Worm (Caenorhabditis elegans) whole organism, L2 larva: ENCODE data around the gene sru-28.
A peak's percentile ranks its signal among the peaks of the same experiment; 100 is the strongest.

Source experiments
- C34F6.9 ChIP-seq: fragments of 150-350 bp; optimal IDR thresholded peaks from 2 replicates; lab custom pipeline; 2014; ENCODE audit warnings: missing biosample characterization, missing genetic modification characterization
- F13H6.1 ChIP-seq: sonication (generic microtip); optimal IDR thresholded peaks from 2 replicates; lab custom pipeline; 2016; ENCODE audit warnings: missing genetic modification characterization, missing compliant biosample characterization
- R02D3.7 ChIP-seq: fragments of 150-350 bp; optimal IDR thresholded peaks from 2 replicates; lab custom pipeline; 2014; ENCODE audit warnings: missing biosample characterization, missing genetic modification characterization
- Y55F3AM.14 ChIP-seq: fragments of 200-800 bp; sonication (Bioruptor generic); optimal IDR thresholded peaks from 2 replicates; lab custom pipeline; 2018; ENCODE audit warnings: mild to moderate bottlenecking, missing genetic modification characterization, missing compliant biosample characterization
- ZK546.5 ChIP-seq: sonication (generic microtip); optimal IDR thresholded peaks from 2 replicates; lab custom pipeline; 2017; ENCODE audit warnings: missing biosample characterization, missing genetic modification characterization
- alr-1 ChIP-seq: fragments of 150-350 bp; optimal IDR thresholded peaks from 2 replicates; lab custom pipeline; 2014; ENCODE audit warnings: missing biosample characterization, missing genetic modification characterization
- aly-2 ChIP-seq: fragments of 150-350 bp; optimal IDR thresholded peaks from 2 replicates; lab custom pipeline; 2014; ENCODE audit warnings: missing biosample characterization, missing genetic modification characterization
- ama-1 ChIP-seq: fragments of 150-350 bp; optimal IDR thresholded peaks from 2 replicates; lab custom pipeline; 2018; ENCODE audit warnings: inconsistent platforms
- blmp-1 ChIP-seq: sonication (generic microtip); optimal IDR thresholded peaks from 2 replicates; lab custom pipeline; 2017; ENCODE audit warnings: missing genetic modification characterization, mild to moderate bottlenecking, missing compliant biosample characterization, antibody characterized with exemption, moderate library complexity; ENCODE audit not compliant: insufficient read depth
- ceh-16 ChIP-seq: fragments of 150-350 bp; optimal IDR thresholded peaks from 2 replicates; lab custom pipeline; 2014; ENCODE audit warnings: missing biosample characterization, missing genetic modification characterization
- ceh-82 ChIP-seq: fragments of 150-350 bp; optimal IDR thresholded peaks from 2 replicates; lab custom pipeline; 2014; ENCODE audit warnings: missing biosample characterization, missing genetic modification characterization
- crh-2 ChIP-seq: sonication (generic microtip); optimal IDR thresholded peaks from 2 replicates; lab custom pipeline; 2017; ENCODE audit warnings: missing biosample characterization, missing genetic modification characterization
- dmd-4 ChIP-seq: sonication (generic microtip); optimal IDR thresholded peaks from 2 replicates; lab custom pipeline; 2017; ENCODE audit warnings: missing biosample characterization, missing genetic modification characterization
- egl-27 ChIP-seq: sonication (generic microtip); optimal IDR thresholded peaks from 3 replicates; lab custom pipeline; 2017; ENCODE audit warnings: missing biosample characterization, missing genetic modification reagents, missing genetic modification characterization
- elt-1 ChIP-seq: fragments of 150-350 bp; optimal IDR thresholded peaks from 2 replicates; lab custom pipeline; 2014; ENCODE audit warnings: missing biosample characterization, missing genetic modification characterization
- elt-3 ChIP-seq: sonication (generic microtip); optimal IDR thresholded peaks from 2 replicates; lab custom pipeline; 2017; ENCODE audit warnings: missing biosample characterization, missing genetic modification characterization
- fos-1 ChIP-seq: fragments of 150-350 bp; optimal IDR thresholded peaks from 2 replicates; lab custom pipeline; 2014; ENCODE audit warnings: missing biosample characterization, missing genetic modification characterization
- gmeb-1 ChIP-seq: fragments of 150-350 bp; optimal IDR thresholded peaks from 2 replicates; lab custom pipeline; 2014; ENCODE audit warnings: missing biosample characterization, missing genetic modification characterization
- lin-11 ChIP-seq: fragments of 150-350 bp; sonication (generic microtip); optimal IDR thresholded peaks from 2 replicates; lab custom pipeline; 2014; ENCODE audit warnings: missing biosample characterization, missing genetic modification characterization, inconsistent platforms, mixed read lengths
- lsy-2 ChIP-seq, 2 experiments: fragments of 150-350 bp in 1 of 2; sonication (generic microtip) in 1 of 2; optimal IDR thresholded peaks; 2 replicates each; lab custom pipeline; 2014 to 2017; ENCODE audit warnings: missing biosample characterization in 2 of 2, missing genetic modification characterization in 2 of 2
- mbf-1 ChIP-seq: sonication (generic microtip); optimal IDR thresholded peaks from 2 replicates; lab custom pipeline; 2017; ENCODE audit warnings: missing biosample characterization, missing genetic modification characterization
- mdl-1 ChIP-seq, 2 experiments: fragments of 150-350 bp in 1 of 2; sonication (generic microtip) in 1 of 2; optimal IDR thresholded peaks; 2 replicates each; lab custom pipeline; 2017; ENCODE audit warnings: missing biosample characterization in 2 of 2, missing genetic modification characterization in 2 of 2
- nhr-10 ChIP-seq: sonication (generic microtip); optimal IDR thresholded peaks from 2 replicates; lab custom pipeline; 2017; ENCODE audit warnings: missing biosample characterization, missing genetic modification characterization
- nhr-11 ChIP-seq: fragments of 150-350 bp; optimal IDR thresholded peaks from 2 replicates; lab custom pipeline; 2014; ENCODE audit warnings: missing biosample characterization, missing genetic modification characterization
- nhr-12 ChIP-seq: fragments of 150-350 bp; optimal IDR thresholded peaks from 2 replicates; lab custom pipeline; 2014; ENCODE audit warnings: missing biosample characterization, missing genetic modification characterization
- nhr-129 ChIP-seq: fragments of 150-350 bp; optimal IDR thresholded peaks from 2 replicates; lab custom pipeline; 2014; ENCODE audit warnings: missing biosample characterization, missing genetic modification characterization
- nhr-21 ChIP-seq: fragments of 150-350 bp; optimal IDR thresholded peaks from 2 replicates; lab custom pipeline; 2014; ENCODE audit warnings: missing biosample characterization, missing genetic modification characterization
- nhr-23 ChIP-seq: fragments of 150-350 bp; optimal IDR thresholded peaks from 2 replicates; lab custom pipeline; 2014; ENCODE audit warnings: missing biosample characterization, missing genetic modification reagents, missing genetic modification characterization
- nhr-237 ChIP-seq: fragments of 150-350 bp; optimal IDR thresholded peaks from 2 replicates; lab custom pipeline; 2014; ENCODE audit warnings: missing biosample characterization, missing genetic modification characterization
- nhr-25 ChIP-seq: fragments of 150-350 bp; sonication (generic microtip); optimal IDR thresholded peaks from 3 replicates; lab custom pipeline; 2014; ENCODE audit warnings: missing biosample characterization, missing genetic modification characterization
- nhr-6 ChIP-seq: fragments of 150-350 bp; optimal IDR thresholded peaks from 2 replicates; lab custom pipeline; 2014; ENCODE audit warnings: missing biosample characterization, missing genetic modification characterization
- nhr-77 ChIP-seq: fragments of 150-350 bp; optimal IDR thresholded peaks from 2 replicates; lab custom pipeline; 2014; ENCODE audit warnings: missing biosample characterization, missing genetic modification characterization
- peb-1 ChIP-seq: fragments of 150-350 bp; optimal IDR thresholded peaks from 2 replicates; lab custom pipeline; 2014; ENCODE audit warnings: missing biosample characterization, missing genetic modification characterization
- skn-1 ChIP-seq: sonication (generic microtip); optimal IDR thresholded peaks from 2 replicates; lab custom pipeline; 2017; ENCODE audit warnings: missing biosample characterization, missing genetic modification characterization
- sma-3 ChIP-seq: sonication (generic microtip); optimal IDR thresholded peaks from 2 replicates; lab custom pipeline; 2016; ENCODE audit warnings: missing genetic modification reagents, missing genetic modification characterization, missing compliant biosample characterization
- sma-9 ChIP-seq, 2 experiments: fragments of 150-350 bp in 1 of 2; sonication (generic microtip) in 1 of 2; optimal IDR thresholded peaks; 2 replicates each; lab custom pipeline; 2014 to 2016; ENCODE audit warnings: missing genetic modification characterization in 2 of 2, mild to moderate bottlenecking in 1 of 2, missing biosample characterization in 1 of 2, missing compliant biosample characterization in 1 of 2, missing genetic modification reagents in 1 of 2, moderate library complexity in 1 of 2
- unc-39 ChIP-seq: fragments of 150-350 bp; optimal IDR thresholded peaks from 2 replicates; lab custom pipeline; 2014; ENCODE audit warnings: missing biosample characterization, missing genetic modification characterization
- unc-55 ChIP-seq: fragments of 150-350 bp; sonication (generic microtip); optimal IDR thresholded peaks from 3 replicates; lab custom pipeline; 2014; ENCODE audit warnings: missing biosample characterization, missing genetic modification reagents, missing genetic modification characterization
- unc-62 ChIP-seq: fragments of 150-350 bp; optimal IDR thresholded peaks from 2 replicates; lab custom pipeline; 2014; ENCODE audit warnings: missing biosample characterization, missing genetic modification reagents, missing genetic modification characterization
- zag-1 ChIP-seq: fragments of 150-350 bp; optimal IDR thresholded peaks from 2 replicates; lab custom pipeline; 2014; ENCODE audit warnings: missing biosample characterization, missing genetic modification characterization
- ztf-11 ChIP-seq: sonication (generic microtip); optimal IDR thresholded peaks from 2 replicates; lab custom pipeline; 2017; ENCODE audit warnings: missing biosample characterization, missing genetic modification characterization
- ztf-4 ChIP-seq: fragments of 150-350 bp; optimal IDR thresholded peaks from 2 replicates; lab custom pipeline; 2014; ENCODE audit warnings: missing biosample characterization, missing genetic modification characterization

Gene sru-28

DNA sequence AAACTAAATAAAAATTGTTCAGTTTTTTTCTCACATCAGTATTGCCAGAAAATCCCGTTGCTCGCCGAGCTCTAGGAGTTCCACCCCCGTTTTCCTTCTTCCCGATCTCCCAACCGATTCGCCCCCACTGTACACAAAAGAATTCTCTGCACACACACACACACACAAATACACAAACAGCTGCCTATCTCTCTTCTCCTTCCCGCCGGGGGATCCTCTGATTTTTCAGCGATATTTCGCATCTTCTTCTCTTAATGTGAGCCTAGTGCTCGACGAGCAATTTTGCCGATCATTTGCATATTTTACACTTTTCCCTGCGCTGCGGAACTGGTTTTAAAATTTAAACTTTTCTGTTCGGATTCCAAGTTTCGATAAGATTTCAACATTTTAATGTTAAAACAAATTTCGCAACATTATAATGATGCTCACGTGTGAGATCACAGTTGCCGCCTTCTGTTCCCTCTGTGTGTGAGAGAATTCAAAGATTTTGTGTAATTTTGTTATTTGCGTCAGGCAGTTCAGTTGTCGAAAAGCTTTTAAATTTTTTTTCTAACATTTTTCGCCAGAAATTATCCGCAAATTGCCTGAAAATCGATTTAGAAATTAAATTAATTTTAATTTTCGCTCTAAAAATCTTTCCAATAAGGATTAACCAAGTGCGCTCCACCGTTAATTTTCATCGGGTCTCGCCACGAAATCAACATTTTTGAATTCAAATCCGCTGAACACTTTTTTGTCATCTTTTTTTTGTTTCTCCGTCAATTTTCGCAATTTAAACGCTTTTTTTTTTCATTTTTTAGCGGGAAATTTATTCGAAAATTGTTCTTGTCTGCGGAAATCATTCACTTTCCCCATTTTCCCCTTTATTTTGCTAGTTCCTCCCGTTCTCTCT, 34.8 kb upstream of the sru-28 start (continued):
- no peak for TF ChIP-seq ZK546.5 (tag; lab: Kevin White, UChicago)
- no peak for TF ChIP-seq nhr-237 (tag; lab: Kevin White, UChicago)
- TF ChIP-seq aly-2 (tag; lab: Kevin White, UChicago): no peak
- TF ChIP-seq unc-55: peak; percentile 96
- peak; percentile 14 for TF ChIP-seq lin-11 (tag; lab: Kevin White, UChicago)
- TF ChIP-seq nhr-12 (tag; lab: Kevin White, UChicago): no peak
- no peak for TF ChIP-seq blmp-1
- no peak for TF ChIP-seq nhr-77 (tag; lab: Kevin White, UChicago)
- TF ChIP-seq ceh-16 (tag; lab: Kevin White, UChicago): no peak
- TF ChIP-seq nhr-23 (tag; lab: Kevin White, UChicago): no peak
- no peak for TF ChIP-seq ceh-82 (tag; lab: Kevin White, UChicago)
- TF ChIP-seq ama-1 (lab: Kevin White, UChicago): no peak
- peak; percentile 72 for TF ChIP-seq crh-2 (tag; lab: Kevin White, UChicago)
- peak; percentile 44 for TF ChIP-seq F13H6.1 (tag; lab: Kevin White, UChicago)

DNA sequence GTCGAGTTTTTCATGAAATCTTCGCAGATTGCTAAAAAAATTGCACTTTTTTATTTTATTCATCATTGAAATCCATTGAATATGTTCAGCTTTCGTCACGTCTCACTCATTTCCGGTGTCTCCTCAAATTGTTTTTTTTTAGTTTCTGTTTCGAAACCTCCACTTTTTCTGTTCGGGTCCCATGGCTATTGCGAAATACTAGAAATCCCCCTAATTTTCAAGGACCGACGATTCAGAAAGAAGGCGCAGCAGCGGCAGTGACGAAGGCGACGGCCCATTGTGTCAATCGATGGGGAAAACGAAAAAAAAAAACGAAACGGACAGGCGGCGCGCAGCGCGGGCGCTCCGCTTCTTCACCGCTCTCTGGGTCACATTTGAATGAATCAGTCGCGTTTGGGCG, 34.1 kb upstream of the sru-28 start:
- TF ChIP-seq mdl-1 (tag; optimal IDR thresholded peaks at IDR 0.05; lab: Kevin White, UChicago): no peak
- peak; percentile 31 for TF ChIP-seq sma-9 (GFP tag; optimal IDR thresholded peaks at IDR 0.05; lab: Kevin White, UChicago)
- no peak for TF ChIP-seq sma-9 (tag; optimal IDR thresholded peaks at IDR 0.05; lab: Kevin White, UChicago)
- TF ChIP-seq, all 48 proteins: peak for 1

DNA sequence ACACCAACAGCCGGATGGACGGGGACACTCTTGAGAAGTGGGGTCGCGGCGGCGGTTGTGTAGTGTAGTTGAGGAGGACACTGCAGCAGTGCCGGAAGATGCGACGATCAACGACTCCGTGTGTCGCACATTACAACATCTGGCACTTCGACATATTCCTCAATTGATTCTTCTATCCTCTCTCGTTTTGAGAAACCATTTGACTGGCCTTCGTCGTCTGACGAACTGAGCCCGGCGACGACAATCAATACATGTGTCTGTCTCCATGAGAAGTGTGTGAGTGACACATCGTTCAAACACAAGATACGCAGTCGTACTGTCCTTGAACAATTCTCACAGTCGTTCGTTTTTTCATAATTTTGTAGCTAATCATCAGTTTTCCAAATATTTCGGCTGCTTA, 33.5 kb upstream of the sru-28 start:
- TF ChIP-seq nhr-25 (tag; lab: Kevin White, UChicago) (no peak), R02D3.7 (tag; lab: Kevin White, UChicago) (no peak), fos-1 (tag; lab: Kevin White, UChicago) (peak; percentile 28), nhr-129 (peak; percentile 13), C34F6.9 (tag; lab: Kevin White, UChicago) (no peak), dmd-4 (tag; lab: Kevin White, UChicago) (no peak)

DNA sequence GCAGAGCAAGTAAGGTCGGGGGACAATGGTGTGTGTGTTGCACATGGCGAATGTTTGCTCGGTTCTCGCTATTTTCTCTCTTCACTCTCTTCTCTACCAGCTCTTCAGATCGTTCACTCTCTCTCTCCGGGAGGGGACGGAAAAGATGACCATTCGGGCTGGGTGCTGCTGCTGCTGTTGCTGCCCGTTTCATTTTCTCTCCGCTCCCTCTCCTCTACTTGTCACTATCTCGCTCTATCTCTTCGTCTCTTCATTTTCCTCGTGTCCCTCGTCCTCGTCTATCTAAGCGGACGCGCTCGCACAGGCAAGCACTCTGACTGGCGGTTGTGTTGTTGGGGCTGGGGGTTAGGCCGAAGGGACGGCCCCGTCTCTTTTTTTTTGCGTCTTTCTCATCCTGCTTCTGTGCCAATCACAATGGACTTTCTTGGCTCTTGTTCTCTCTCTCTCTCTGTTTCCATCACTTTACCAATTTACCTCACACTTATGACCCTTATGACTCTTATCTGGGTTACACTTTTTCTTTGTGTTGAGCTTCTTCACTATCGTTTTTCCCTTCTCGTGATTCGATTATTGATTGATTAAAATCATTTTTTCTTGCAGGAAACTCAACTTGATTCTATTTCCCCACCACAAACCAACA, 31.5 kb upstream of the sru-28 start, which contains the start of the genes F53E2.2 and unc-60:
F53E2.2 (plus strand) TSS at position 601 of the 640 bp plus-strand sequence.
unc-60 (plus strand) TSS at position 601 of the 640 bp plus-strand sequence.
- TF ChIP-seq ZK546.5 (tag; lab: Kevin White, UChicago) (no peak), ceh-82 (tag; lab: Kevin White, UChicago) (peak; percentile 16), sma-3 (GFP tag; lab: Kevin White, UChicago) (peak; percentile 14), lsy-2 (tag; optimal IDR thresholded peaks at IDR 0.05; lab: Kevin White, UChicago) (peak in 1 of 2 experiments; percentile 43), Y55F3AM.14 (GFP tag; lab: Kevin White, UChicago) (no peak), unc-39 (no peak), gmeb-1 (peak; percentile 30), sma-9 (GFP tag; optimal IDR thresholded peaks at IDR 0.05; lab: Kevin White, UChicago) (peak; percentile 48), sma-9 (tag; optimal IDR thresholded peaks at IDR 0.05; lab: Kevin White, UChicago) (no peak), nhr-11 (tag; lab: Kevin White, UChicago) (no peak), nhr-77 (tag; lab: Kevin White, UChicago) (no peak), ceh-16 (tag; lab: Kevin White, UChicago) (no peak), mbf-1 (tag; lab: Kevin White, UChicago) (no peak), nhr-23 (tag; lab: Kevin White, UChicago) (no peak), zag-1 (tag; lab: Kevin White, UChicago) (peak; percentile 62), skn-1 (tag; lab: Kevin White, UChicago) (peak; percentile 1), egl-27 (tag; lab: Kevin White, UChicago) (peak; percentile 31), elt-1 (no peak), aly-2 (tag; lab: Kevin White, UChicago) (no peak), crh-2 (tag; lab: Kevin White, UChicago) (peak; percentile 25), nhr-25 (tag; lab: Kevin White, UChicago) (peak; percentile 29), nhr-10 (tag; lab: Kevin White, UChicago) (no peak), lin-11 (tag; lab: Kevin White, UChicago) (peak; percentile 5), unc-55 (peak; percentile 71), alr-1 (tag; lab: Kevin White, UChicago) (no peak), nhr-129 (peak; percentile 85), ztf-11 (no peak), mdl-1 (tag; optimal IDR thresholded peaks at IDR 0.05; lab: Kevin White, UChicago) (peak; percentile 10 to 73), blmp-1 (no peak), R02D3.7 (tag; lab: Kevin White, UChicago) (no peak), ama-1 (lab: Kevin White, UChicago) (no peak), nhr-6 (tag; lab: Kevin White, UChicago) (no peak), elt-3 (tag; lab: Kevin White, UChicago) (no peak), F13H6.1 (tag; lab: Kevin White, UChicago) (peak; percentile 94), ztf-4 (tag; lab: Kevin White, UChicago) (peak; percentile 44), nhr-21 (tag; lab: Kevin White, UChicago) (no peak), unc-62 (GFP tag; lab: Kevin White, UChicago) (no peak), peb-1 (tag; lab: Kevin White, UChicago) (no peak)
